Fruit fly (Drosophila melanogaster): ENCODE results near the gene BBIP1.

The BBIP1 gene

dm6 chr3R:9428189-9428699, 24.1 kb downstream of the BBIP1 start:
- no peak for TF ChIP-seq Sin3A (optimal IDR thresholded peaks at IDR 0.05)

dm6 chr3R:9428988-9429387, 24.8 kb downstream of the BBIP1 start:
- no peak for TF ChIP-seq ttk (optimal IDR thresholded peaks at IDR 0.05)
- no peak for TF ChIP-seq insv (optimal IDR thresholded peaks at IDR 0.05)
- TF ChIP-seq Myc (optimal IDR thresholded peaks at IDR 0.05): no peak
- TF ChIP-seq Sin3A (optimal IDR thresholded peaks at IDR 0.05): no peak
- no peak for TF ChIP-seq psq (optimal IDR thresholded peaks at IDR 0.05)
- TF ChIP-seq h (optimal IDR thresholded peaks at IDR 0.05): no peak

DNA sequence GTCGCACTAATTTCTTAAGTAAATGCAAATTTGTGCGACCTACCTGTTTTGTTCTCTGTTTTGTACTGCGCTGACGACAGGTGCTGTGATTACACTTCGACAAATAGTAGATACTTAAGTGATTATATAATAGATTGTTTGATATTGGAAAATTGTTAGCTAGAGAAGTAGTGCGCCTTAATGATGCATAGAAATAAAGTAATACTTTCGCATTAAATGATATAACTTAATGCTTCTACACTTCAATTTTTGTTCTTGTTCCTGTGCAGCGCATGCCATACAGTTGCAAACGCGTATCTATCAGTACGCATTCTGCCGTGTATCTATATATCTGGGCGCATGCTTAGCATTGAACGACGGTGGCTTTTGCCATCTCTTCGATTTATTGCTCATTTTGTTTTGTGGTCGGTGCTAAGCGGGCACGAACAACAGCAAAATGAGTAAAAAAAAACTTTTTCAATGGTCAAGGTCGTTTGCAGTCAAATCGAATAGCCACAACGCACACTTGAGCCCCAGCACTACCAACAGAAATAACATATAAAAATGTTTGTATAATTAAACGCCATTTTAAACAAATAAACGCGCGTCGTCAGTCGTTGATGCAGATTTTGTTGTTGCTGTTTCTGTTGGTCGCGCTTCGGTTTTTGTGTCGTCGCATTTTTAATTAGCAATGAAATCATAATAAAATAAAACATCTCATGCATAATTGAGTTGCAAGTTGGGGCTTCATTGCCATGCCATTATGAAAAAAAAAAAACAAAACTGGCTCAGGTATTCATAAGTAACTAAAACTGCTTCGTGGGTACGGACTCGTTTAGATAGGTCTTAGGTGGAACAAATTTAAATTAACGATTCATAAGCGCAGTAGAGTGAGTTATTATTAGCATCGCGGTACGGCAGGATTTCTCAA, 26.4 kb downstream of the BBIP1 start:
- TF ChIP-seq Sin3A (optimal IDR thresholded peaks at IDR 0.05) (no peak), ttk (optimal IDR thresholded peaks at IDR 0.05) (no peak), Myc (optimal IDR thresholded peaks at IDR 0.05) (no peak), insv (optimal IDR thresholded peaks at IDR 0.05) (no peak), psq (optimal IDR thresholded peaks at IDR 0.05) (no peak), h (optimal IDR thresholded peaks at IDR 0.05) (no peak)

DNA sequence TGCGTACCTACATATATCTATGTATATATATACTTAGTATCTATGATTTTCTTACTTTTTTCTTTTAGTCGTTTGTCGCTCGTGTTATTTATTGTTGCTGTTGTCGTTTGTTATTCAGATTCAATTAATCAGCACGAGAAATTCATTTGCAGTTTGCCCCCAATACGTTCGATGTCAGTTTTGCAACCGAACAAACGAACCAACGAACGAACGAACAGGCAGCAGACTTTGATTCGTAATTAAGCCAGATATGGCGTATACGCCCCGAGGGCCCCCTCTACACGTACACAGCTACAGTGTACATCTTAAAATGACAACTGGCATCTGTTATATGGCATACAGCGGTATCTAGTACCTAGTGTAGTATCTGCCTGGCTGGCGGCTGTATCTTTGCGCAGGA, 29.1 kb downstream of the BBIP1 start:
- TF ChIP-seq insv (optimal IDR thresholded peaks at IDR 0.05) (no peak), Myc (optimal IDR thresholded peaks at IDR 0.05) (no peak), h (optimal IDR thresholded peaks at IDR 0.05) (no peak), psq (optimal IDR thresholded peaks at IDR 0.05) (no peak)

DNA sequence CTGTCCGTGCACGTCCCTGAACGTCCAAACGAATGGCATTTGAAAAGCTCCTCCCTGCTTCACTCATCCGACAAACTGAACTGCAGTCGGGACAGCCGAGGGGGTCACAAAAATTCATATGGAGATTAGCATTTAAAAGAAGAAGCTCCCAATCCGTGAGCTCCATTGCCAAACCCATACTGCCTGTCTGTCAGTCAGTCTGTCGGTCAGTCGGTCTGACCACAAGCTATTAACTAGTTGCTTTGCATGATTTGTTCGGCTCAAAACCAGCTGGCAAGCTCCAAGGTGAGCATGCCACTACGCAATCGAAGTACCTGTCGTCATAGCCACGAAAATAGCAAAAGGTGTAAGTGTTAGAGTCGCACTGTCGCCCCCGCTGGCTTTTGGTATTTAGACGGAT, 29.6 kb downstream of the BBIP1 start:
- TF ChIP-seq Sin3A (optimal IDR thresholded peaks at IDR 0.05) (no peak), ttk (optimal IDR thresholded peaks at IDR 0.05) (no peak), psq (optimal IDR thresholded peaks at IDR 0.05) (no peak), Myc (optimal IDR thresholded peaks at IDR 0.05) (no peak), h (optimal IDR thresholded peaks at IDR 0.05) (no peak)

DNA sequence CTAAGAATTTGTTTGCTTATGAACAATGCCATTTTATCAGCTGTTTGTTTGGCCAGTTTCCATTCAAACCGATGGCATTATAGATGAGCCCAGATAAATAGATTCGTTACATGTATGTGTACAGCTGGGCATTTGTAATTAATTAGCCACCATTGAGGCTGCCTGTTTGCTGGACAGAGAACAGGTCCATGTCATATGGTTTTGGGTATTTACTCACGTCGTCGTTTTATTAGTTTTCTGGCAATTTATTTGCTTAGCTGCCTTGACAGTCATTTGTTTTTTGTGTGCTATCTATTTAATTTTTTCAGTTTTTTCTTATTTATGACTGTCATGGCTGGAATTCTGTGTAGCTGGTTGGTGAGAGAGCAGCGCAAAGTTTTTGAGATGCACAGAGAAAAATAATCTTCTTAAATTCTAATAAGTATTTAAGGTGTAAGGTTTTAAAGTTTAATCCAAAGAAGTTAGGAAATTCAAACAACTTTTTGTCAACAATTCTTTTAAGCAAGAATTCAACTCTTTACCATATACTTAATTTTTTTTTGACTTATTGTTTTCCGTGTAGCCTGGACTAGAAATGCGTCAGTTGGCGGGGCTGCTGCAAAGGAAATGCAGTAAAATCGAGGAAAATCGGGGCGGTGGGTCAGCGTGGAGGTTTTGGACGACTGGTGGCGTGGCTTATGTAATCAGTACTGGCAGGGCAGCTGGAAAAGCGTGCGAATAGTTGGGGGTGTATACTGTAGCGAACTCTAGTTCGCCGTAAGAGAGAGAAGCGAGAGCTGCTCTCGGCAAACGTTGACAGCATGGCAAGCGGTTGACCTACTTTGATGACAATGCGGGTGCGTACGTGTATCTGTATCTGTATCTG, 30.6 kb downstream of the BBIP1 start:
- TF ChIP-seq psq (optimal IDR thresholded peaks at IDR 0.05): no peak
- no peak for TF ChIP-seq h (optimal IDR thresholded peaks at IDR 0.05)
- no peak for TF ChIP-seq ttk (optimal IDR thresholded peaks at IDR 0.05)
- TF ChIP-seq insv (optimal IDR thresholded peaks at IDR 0.05): no peak
- no peak for TF ChIP-seq Myc (optimal IDR thresholded peaks at IDR 0.05)

- TF ChIP-seq h (optimal IDR thresholded peaks at IDR 0.05) (no peak), psq (optimal IDR thresholded peaks at IDR 0.05) (no peak), insv (optimal IDR thresholded peaks at IDR 0.05) (no peak), ttk (optimal IDR thresholded peaks at IDR 0.05) (no peak), Sin3A (optimal IDR thresholded peaks at IDR 0.05) (no peak), Myc (optimal IDR thresholded peaks at IDR 0.05) (no peak)
These were observed 31.7 kb downstream of the BBIP1 start for dm6 chr3R:9435898-9436297.

DNA sequence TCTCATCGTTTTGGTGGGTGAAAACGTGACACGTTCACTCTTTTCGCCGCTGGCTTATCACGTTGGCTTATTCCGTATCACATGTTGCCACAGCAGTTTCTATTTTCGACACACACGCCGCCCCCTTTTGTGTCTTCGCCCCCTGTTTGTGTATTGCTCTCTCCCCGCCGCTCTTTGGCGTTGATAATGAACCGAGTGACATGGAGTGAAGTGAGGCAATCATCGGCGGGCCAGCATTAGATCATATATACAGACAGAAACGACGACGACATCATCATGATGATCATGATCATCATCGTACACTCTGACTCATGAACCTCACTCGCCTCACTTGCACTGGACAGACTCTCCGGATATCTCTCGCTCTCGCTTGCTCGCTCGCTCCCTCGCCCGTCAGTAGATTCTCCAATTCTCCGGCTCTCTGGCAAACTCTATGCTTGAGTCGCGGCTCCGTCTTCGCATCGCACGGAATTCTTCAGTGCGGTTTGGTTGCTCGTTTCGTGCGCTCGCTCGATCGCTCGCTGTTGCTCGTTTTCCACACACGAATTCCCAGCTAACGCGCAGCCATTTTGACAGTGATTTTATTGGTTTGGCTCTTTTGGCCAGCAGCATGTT, 32.3 kb downstream of the BBIP1 start:
- no peak for TF ChIP-seq Sin3A (optimal IDR thresholded peaks at IDR 0.05)
- TF ChIP-seq psq (optimal IDR thresholded peaks at IDR 0.05): no peak
- TF ChIP-seq ttk (optimal IDR thresholded peaks at IDR 0.05): no peak
- no peak for TF ChIP-seq Myc (optimal IDR thresholded peaks at IDR 0.05)
- TF ChIP-seq insv (optimal IDR thresholded peaks at IDR 0.05): no peak

dm6 chr3R:9437618-9438017, 33.4 kb downstream of the BBIP1 start:
- no peak for TF ChIP-seq h (optimal IDR thresholded peaks at IDR 0.05)
- TF ChIP-seq Sin3A (optimal IDR thresholded peaks at IDR 0.05): no peak
- no peak for TF ChIP-seq Myc (optimal IDR thresholded peaks at IDR 0.05)
- no peak for TF ChIP-seq psq (optimal IDR thresholded peaks at IDR 0.05)
- no peak for TF ChIP-seq ttk (optimal IDR thresholded peaks at IDR 0.05)
- no peak for TF ChIP-seq insv (optimal IDR thresholded peaks at IDR 0.05)

- no peak for TF ChIP-seq Sin3A (optimal IDR thresholded peaks at IDR 0.05)
- no peak for TF ChIP-seq psq (optimal IDR thresholded peaks at IDR 0.05)
- TF ChIP-seq h (optimal IDR thresholded peaks at IDR 0.05): no peak
- no peak for TF ChIP-seq insv (optimal IDR thresholded peaks at IDR 0.05)
- TF ChIP-seq ttk (optimal IDR thresholded peaks at IDR 0.05): no peak
- TF ChIP-seq Myc (optimal IDR thresholded peaks at IDR 0.05): no peak
These were observed 36.9 kb downstream of the BBIP1 start for dm6 chr3R:9441134-9441533.

dm6 chr3R:9441996-9442395, 37.8 kb downstream of the BBIP1 start:
- no peak for TF ChIP-seq psq (optimal IDR thresholded peaks at IDR 0.05)
- no peak for TF ChIP-seq insv (optimal IDR thresholded peaks at IDR 0.05)
- TF ChIP-seq ttk (optimal IDR thresholded peaks at IDR 0.05): no peak
- no peak for TF ChIP-seq Myc (optimal IDR thresholded peaks at IDR 0.05)
- no peak for TF ChIP-seq h (optimal IDR thresholded peaks at IDR 0.05)

DNA sequence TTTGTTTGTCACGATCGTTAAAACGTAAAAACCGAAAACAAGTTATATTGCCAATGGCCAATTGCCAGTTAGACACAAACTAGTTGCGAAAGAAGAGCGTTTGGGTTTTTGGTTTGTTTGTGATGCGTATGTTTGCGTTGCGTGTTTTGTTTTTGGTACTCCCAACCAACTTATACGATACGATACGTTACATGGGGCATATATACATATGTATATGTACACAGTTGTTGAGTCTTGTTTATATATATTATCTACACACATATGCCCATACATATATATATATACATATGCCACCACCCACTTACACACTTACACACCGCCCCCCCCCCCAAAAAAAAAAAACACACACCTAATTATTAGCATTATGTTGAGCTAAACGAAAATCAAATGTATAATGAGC, 44.1 kb downstream of the BBIP1 start:
- TF ChIP-seq Sin3A (optimal IDR thresholded peaks at IDR 0.05) (no peak), Myc (optimal IDR thresholded peaks at IDR 0.05) (no peak), h (optimal IDR thresholded peaks at IDR 0.05) (no peak), ttk (optimal IDR thresholded peaks at IDR 0.05) (no peak), psq (optimal IDR thresholded peaks at IDR 0.05) (no peak), insv (optimal IDR thresholded peaks at IDR 0.05) (no peak)

All from Kc167 (cell line).